Worm (Caenorhabditis elegans) whole organism, early embryonic: ENCODE measurements around the gene ZC84.6.

Experiments used
- F13C5.2 ChIP-seq: sonication (generic microtip); optimal IDR thresholded peaks from 2 replicates; lab custom pipeline; 2017; ENCODE audit warnings: mild to moderate bottlenecking, missing genetic modification characterization, inconsistent platforms, missing compliant biosample characterization
- aly-1 ChIP-seq: sonication (generic microtip); optimal IDR thresholded peaks from 2 replicates; lab custom pipeline; 2016; ENCODE audit warnings: missing genetic modification characterization, missing compliant biosample characterization
- ama-1 ChIP-seq: fragments of 150-350 bp; optimal IDR thresholded peaks from 2 replicates; lab custom pipeline; 2014
- flt-1 ChIP-seq: fragments of 200-800 bp; sonication (Bioruptor generic); IDR thresholded peaks from 2 replicates; pipeline ENCODE4 v1.3.6; 2022; ENCODE audit warnings: missing genetic modification characterization, missing compliant biosample characterization
- hmbx-1 ChIP-seq: sonication (generic microtip); optimal IDR thresholded peaks from 2 replicates; lab custom pipeline; 2016; ENCODE audit warnings: mild to moderate bottlenecking, missing genetic modification characterization, missing compliant biosample characterization
- hnd-1 ChIP-seq: sonication (generic microtip); optimal IDR thresholded peaks from 2 replicates; lab custom pipeline; 2016; ENCODE audit warnings: missing genetic modification characterization, missing compliant biosample characterization
- pes-1 ChIP-seq: fragments of 200-800 bp; sonication (Bioruptor generic); IDR thresholded peaks from 2 replicates; pipeline ENCODE4 v1.3.6; 2022; ENCODE audit warnings: missing genetic modification reagents, missing genetic modification characterization, missing compliant biosample characterization
- tbx-11 ChIP-seq: fragments of 200-800 bp; sonication (Bioruptor generic); IDR thresholded peaks from 2 replicates; pipeline ENCODE4 v1.3.6; 2022; ENCODE audit warnings: missing genetic modification characterization, missing compliant biosample characterization

ce11 chrIII:9201977-9202376, 2.5 kb upstream of the ZC84.6 start:
- no peak for TF ChIP-seq F13C5.2 (tag; lab: Kevin White, UChicago)
- TF ChIP-seq ama-1 (lab: Kevin White, UChicago): no peak
- no peak for TF ChIP-seq hnd-1
- no peak for TF ChIP-seq aly-1
- no peak for TF ChIP-seq pes-1
- no peak for TF ChIP-seq flt-1 (GFP tag; lab: Robert Waterston, UW)
- TF ChIP-seq hmbx-1 (tag; lab: Kevin White, UChicago): no peak
- no peak for TF ChIP-seq tbx-11 (GFP tag; lab: Robert Waterston, UW)
